Worm (Caenorhabditis elegans) whole organism, L1 larva: Measurements from ENCODE around the gene srz-6.

Experiments used
- ama-1 ChIP-seq: fragments of 150-350 bp; optimal IDR thresholded peaks from 2 replicates; lab custom pipeline; 2014
- ceh-63 ChIP-seq: fragments of 200-800 bp; sonication (Bioruptor generic); optimal IDR thresholded peaks from 2 replicates; lab custom pipeline; 2018; ENCODE audit warnings: mild to moderate bottlenecking, missing genetic modification characterization, missing compliant biosample characterization
- ceh-8 ChIP-seq: fragments of 200-800 bp; sonication (Bioruptor generic); optimal IDR thresholded peaks from 2 replicates; lab custom pipeline; 2018; ENCODE audit warnings: mild to moderate bottlenecking, missing genetic modification characterization, moderate library complexity, missing compliant biosample characterization
- hlh-4 ChIP-seq: sonication (generic microtip); optimal IDR thresholded peaks from 2 replicates; lab custom pipeline; 2016; ENCODE audit warnings: mild to moderate bottlenecking, missing genetic modification characterization, missing compliant biosample characterization
- irx-1 ChIP-seq: sonication (generic microtip); optimal IDR thresholded peaks from 2 replicates; lab custom pipeline; 2016; ENCODE audit warnings: missing genetic modification characterization, missing compliant biosample characterization
- lsy-2 ChIP-seq, 2 experiments: fragments of 150-350 bp; optimal IDR thresholded peaks; 2 replicates each; lab custom pipeline; 2014; ENCODE audit warnings: missing biosample characterization in 2 of 2, missing genetic modification characterization in 2 of 2
- nhr-11 ChIP-seq: fragments of 150-350 bp; optimal IDR thresholded peaks from 2 replicates; lab custom pipeline; 2014; ENCODE audit warnings: missing biosample characterization, missing genetic modification characterization
- nhr-20 ChIP-seq: sonication (generic microtip); optimal IDR thresholded peaks from 2 replicates; lab custom pipeline; 2016; ENCODE audit warnings: mild to moderate bottlenecking, missing genetic modification characterization, missing compliant biosample characterization
- nhr-237 ChIP-seq: fragments of 150-350 bp; optimal IDR thresholded peaks from 2 replicates; lab custom pipeline; 2014; ENCODE audit warnings: missing biosample characterization, missing genetic modification characterization
- nhr-76 ChIP-seq: sonication (generic microtip); optimal IDR thresholded peaks from 2 replicates; lab custom pipeline; 2017; ENCODE audit warnings: missing biosample characterization, missing genetic modification characterization
- unc-130 ChIP-seq: fragments of 150-350 bp; optimal IDR thresholded peaks from 2 replicates; lab custom pipeline; 2017; ENCODE audit warnings: missing biosample characterization, missing genetic modification characterization, inconsistent platforms
- unc-62 ChIP-seq: fragments of 150-350 bp; optimal IDR thresholded peaks from 2 replicates; lab custom pipeline; 2014; ENCODE audit warnings: missing biosample characterization, missing genetic modification reagents, missing genetic modification characterization
- zag-1 ChIP-seq: fragments of 150-350 bp; optimal IDR thresholded peaks from 2 replicates; lab custom pipeline; 2014; ENCODE audit warnings: missing biosample characterization, missing genetic modification characterization

- TF ChIP-seq unc-130 (tag; lab: Kevin White, UChicago) (no peak), irx-1 (no peak), nhr-20 (tag; lab: Kevin White, UChicago) (no peak), nhr-76 (tag; lab: Kevin White, UChicago) (no peak), hlh-4 (tag; lab: Kevin White, UChicago) (no peak), unc-62 (GFP tag; lab: Kevin White, UChicago) (no peak), ceh-63 (GFP tag; lab: Kevin White, UChicago) (no peak), lsy-2 (tag; optimal IDR thresholded peaks at IDR 0.05; lab: Kevin White, UChicago) (no peak), ama-1 (no peak), nhr-11 (tag; lab: Kevin White, UChicago) (no peak), ceh-8 (GFP tag; lab: Kevin White, UChicago) (no peak), zag-1 (tag; lab: Kevin White, UChicago) (no peak), nhr-237 (no peak)
These were observed 26.0 kb downstream of the srz-6 start for ce11 chrII:12518008-12518407.
